Worm (Caenorhabditis elegans) whole organism, L1 larva: ENCODE data around the gene cdk-4.

Experiments used
- aha-1 ChIP-seq: fragments of 150-350 bp; optimal IDR thresholded peaks from 2 replicates; lab custom pipeline; 2014; ENCODE audit warnings: missing biosample characterization, missing genetic modification characterization
- ama-1 ChIP-seq: fragments of 150-350 bp; optimal IDR thresholded peaks from 2 replicates; lab custom pipeline; 2014
- blmp-1 ChIP-seq: fragments of 150-350 bp; optimal IDR thresholded peaks from 2 replicates; lab custom pipeline; 2014; ENCODE audit warnings: missing biosample characterization, missing genetic modification characterization
- ces-1 ChIP-seq: fragments of 150-350 bp; optimal IDR thresholded peaks from 2 replicates; lab custom pipeline; 2014; ENCODE audit warnings: missing biosample characterization, missing genetic modification reagents, missing genetic modification characterization
- efl-1 ChIP-seq, 4 experiments: fragments of 150-350 bp; optimal IDR thresholded peaks in 3 of 4; peaks in 1 of 4; 1 replicate in 1 of 4; 2 replicates in 3 of 4; lab custom pipeline; 2014; ENCODE audit warnings: missing biosample characterization in 2 of 4, missing genetic modification characterization in 2 of 4, missing genetic modification reagents in 2 of 4
- efl-3 ChIP-seq: fragments of 200-800 bp; sonication (Bioruptor generic); optimal IDR thresholded peaks from 2 replicates; lab custom pipeline; 2018; ENCODE audit warnings: mild to moderate bottlenecking, missing genetic modification characterization, missing compliant biosample characterization
- hlh-4 ChIP-seq: sonication (generic microtip); optimal IDR thresholded peaks from 2 replicates; lab custom pipeline; 2016; ENCODE audit warnings: mild to moderate bottlenecking, missing genetic modification characterization, missing compliant biosample characterization
- lin-13 ChIP-seq: fragments of 150-350 bp; optimal IDR thresholded peaks from 2 replicates; lab custom pipeline; 2014; ENCODE audit warnings: missing biosample characterization, missing genetic modification reagents, missing genetic modification characterization
- lsy-2 ChIP-seq, 2 experiments: fragments of 150-350 bp; optimal IDR thresholded peaks; 2 replicates each; lab custom pipeline; 2014; ENCODE audit warnings: missing biosample characterization in 2 of 2, missing genetic modification characterization in 2 of 2
- mep-1 ChIP-seq: fragments of 150-350 bp; optimal IDR thresholded peaks from 2 replicates; lab custom pipeline; 2014; ENCODE audit warnings: missing biosample characterization, missing genetic modification characterization
- nhr-11 ChIP-seq: fragments of 150-350 bp; optimal IDR thresholded peaks from 2 replicates; lab custom pipeline; 2014; ENCODE audit warnings: missing biosample characterization, missing genetic modification characterization
- nhr-12 ChIP-seq: sonication (generic microtip); optimal IDR thresholded peaks from 2 replicates; lab custom pipeline; 2017; ENCODE audit warnings: missing biosample characterization, missing genetic modification characterization

ce11 chrX:13499923-13500322 is 18.8 kb downstream of the cdk-4 start:
- TF ChIP-seq aha-1 (tag; lab: Kevin White, UChicago): no peak
- no peak for TF ChIP-seq efl-1 (optimal IDR thresholded peaks at IDR 0.05; lab: Kevin White, UChicago)
- TF ChIP-seq efl-1 (GFP tag; optimal IDR thresholded peaks at IDR 0.05 in 1 of 2; lab: Kevin White, UChicago): no peak
- TF ChIP-seq nhr-12 (tag; lab: Kevin White, UChicago): no peak
- no peak for TF ChIP-seq efl-3 (GFP tag; lab: Kevin White, UChicago)
- no peak for TF ChIP-seq ces-1 (GFP tag; lab: Kevin White, UChicago)
- TF ChIP-seq mep-1 (tag; lab: Kevin White, UChicago): no peak
- no peak for TF ChIP-seq ama-1 (lab: Kevin White, UChicago)
- no peak for TF ChIP-seq lin-13 (GFP tag; lab: Kevin White, UChicago)
- no peak for TF ChIP-seq nhr-11
- TF ChIP-seq lsy-2 (tag; optimal IDR thresholded peaks at IDR 0.05; lab: Kevin White, UChicago): no peak
- no peak for TF ChIP-seq blmp-1 (tag; lab: Kevin White, UChicago)
- TF ChIP-seq hlh-4 (tag; lab: Kevin White, UChicago): no peak
